Fruit fly (Drosophila melanogaster) whole organism, adult: ENCODE measurements around the gene CG5916.

Source experiments
- CG11617 ChIP-seq: fragments of 200-800 bp; sonication (Bioruptor generic); optimal IDR thresholded peaks from 2 replicates; lab custom pipeline; 2017; ENCODE audit warnings: mild to moderate bottlenecking, missing biosample characterization, missing genetic modification reagents, missing genetic modification characterization
- CG12768 ChIP-seq: fragments of 200-800 bp; sonication (Bioruptor generic); optimal IDR thresholded peaks from 2 replicates; lab custom pipeline; 2017; ENCODE audit warnings: missing biosample characterization, missing genetic modification characterization, mild to moderate bottlenecking, moderate library complexity, missing genetic modification reagents
- CG14711 ChIP-seq: fragments of 200-800 bp; sonication (Bioruptor generic); optimal IDR thresholded peaks from 2 replicates; lab custom pipeline; 2018; ENCODE audit warnings: missing biosample characterization, mild to moderate bottlenecking, missing genetic modification characterization, moderate library complexity
- CG1620 ChIP-seq: fragments of 200-800 bp; sonication (Bioruptor generic); optimal IDR thresholded peaks from 2 replicates; lab custom pipeline; 2016; ENCODE audit warnings: missing biosample characterization, missing genetic modification characterization
- CG33017 ChIP-seq: fragments of 200-800 bp; sonication (Bioruptor generic); optimal IDR thresholded peaks from 2 replicates; lab custom pipeline; 2018; ENCODE audit warnings: missing biosample characterization, mild to moderate bottlenecking, missing genetic modification characterization, moderate library complexity
- CG5204 ChIP-seq: fragments of 200-800 bp; sonication (Bioruptor generic); optimal IDR thresholded peaks from 2 replicates; lab custom pipeline; 2016; ENCODE audit warnings: missing biosample characterization, missing genetic modification characterization
- CG7045 ChIP-seq: fragments of 200-800 bp; sonication (Bioruptor generic); optimal IDR thresholded peaks from 2 replicates; lab custom pipeline; 2017; ENCODE audit warnings: missing biosample characterization, mild to moderate bottlenecking, missing genetic modification characterization
- CG7101 ChIP-seq: fragments of 200-800 bp; sonication (Bioruptor generic); optimal IDR thresholded peaks from 2 replicates; lab custom pipeline; 2018; ENCODE audit warnings: missing biosample characterization, mild to moderate bottlenecking, missing genetic modification characterization, moderate library complexity
- Clk ChIP-seq: fragments of 200-800 bp; sonication (Bioruptor generic); optimal IDR thresholded peaks from 2 replicates; lab custom pipeline; 2017; ENCODE audit warnings: missing biosample characterization, missing genetic modification characterization
- Crg-1 ChIP-seq: fragments of 200-800 bp; sonication (Bioruptor generic); optimal IDR thresholded peaks from 2 replicates; lab custom pipeline; 2016; ENCODE audit warnings: missing biosample characterization, missing genetic modification characterization
- Hr96 ChIP-seq: fragments of 200-800 bp; sonication (Bioruptor generic); optimal IDR thresholded peaks from 2 replicates; lab custom pipeline; 2016; ENCODE audit warnings: missing biosample characterization, missing genetic modification characterization
- Mnt ChIP-seq: fragments of 200-800 bp; sonication (Bioruptor generic); optimal IDR thresholded peaks from 2 replicates; lab custom pipeline; 2016; ENCODE audit warnings: missing biosample characterization, mild to moderate bottlenecking, missing genetic modification characterization
- bab1 ChIP-seq: fragments of 200-800 bp; sonication (Bioruptor generic); optimal IDR thresholded peaks from 3 replicates; lab custom pipeline; 2019; ENCODE audit warnings: missing biosample characterization, mild to moderate bottlenecking, missing genetic modification characterization, moderate library complexity
- cic ChIP-seq: fragments of 200-800 bp; sonication (Bioruptor generic); optimal IDR thresholded peaks from 2 replicates; lab custom pipeline; 2017; ENCODE audit warnings: missing biosample characterization, mild to moderate bottlenecking, missing genetic modification characterization, moderate library complexity
- cnc ChIP-seq, 2 experiments: fragments of >200 bp; optimal IDR thresholded peaks; 2 replicates each; lab custom pipeline; 2017
- kay ChIP-seq: fragments of 200-800 bp; sonication (Bioruptor generic); peaks from one replicate; lab custom pipeline; 2016; ENCODE audit warnings: missing biosample characterization, missing genetic modification characterization, borderline replicate concordance
- ovo ChIP-seq: fragments of 200-800 bp; sonication (Bioruptor generic); optimal IDR thresholded peaks from 2 replicates; lab custom pipeline; 2016; ENCODE audit warnings: missing biosample characterization, missing genetic modification characterization
- pad ChIP-seq: fragments of 200-800 bp; sonication (Bioruptor generic); optimal IDR thresholded peaks from 3 replicates; lab custom pipeline; 2017; ENCODE audit warnings: missing biosample characterization, missing genetic modification characterization, mild to moderate bottlenecking, moderate library complexity, missing genetic modification reagents
- tj ChIP-seq: fragments of 200-800 bp; sonication (Bioruptor generic); optimal IDR thresholded peaks from 3 replicates; lab custom pipeline; 2017; ENCODE audit warnings: missing biosample characterization, mild to moderate bottlenecking, missing genetic modification characterization, moderate library complexity
- toe ChIP-seq: fragments of 200-800 bp; sonication (Bioruptor generic); optimal IDR thresholded peaks from 2 replicates; lab custom pipeline; 2016; ENCODE audit warnings: missing biosample characterization, missing genetic modification characterization

The CG5916 gene

dm6 chr3R:16171747-16172146 is 24.9 kb downstream of the CG5916 start, which contains the start of gene CG8925:
CG8925 (plus strand) TSS chr3R:16171991.
- TF ChIP-seq CG33017 = no peak
- TF ChIP-seq CG7101 (tag; lab: Kevin White, UChicago) = no peak
- no peak for TF ChIP-seq cnc (optimal IDR thresholded peaks at IDR 0.05; lab: Kevin White, UChicago)
- TF ChIP-seq toe = no peak

dm6 chr3R:16173500-16173899 is 26.7 kb downstream of the CG5916 start:
- TF ChIP-seq Hr96 (GFP tag; lab: Kevin White, UChicago) = no peak
- TF ChIP-seq CG14711 (tag; lab: Kevin White, UChicago) = no peak
- TF ChIP-seq Mnt (GFP tag; lab: Kevin White, UChicago) = no peak
- no peak for TF ChIP-seq cnc (optimal IDR thresholded peaks at IDR 0.05; lab: Kevin White, UChicago)
- no peak for TF ChIP-seq bab1
- TF ChIP-seq CG5204 (GFP tag; lab: Kevin White, UChicago) = no peak
- TF ChIP-seq CG33017 = no peak
- no peak for TF ChIP-seq CG11617
- TF ChIP-seq CG7101 (tag; lab: Kevin White, UChicago) = no peak
- TF ChIP-seq kay (GFP tag; lab: Kevin White, UChicago) = no peak
- no peak for TF ChIP-seq tj (GFP tag; lab: Kevin White, UChicago)
- no peak for TF ChIP-seq CG12768 (GFP tag; lab: Kevin White, UChicago)
- no peak for TF ChIP-seq Clk (GFP tag; lab: Kevin White, UChicago)

dm6 chr3R:16176526-16176925 is 29.7 kb downstream of the CG5916 start:
- TF ChIP-seq cic (no peak), pad (GFP tag; lab: Kevin White, UChicago) (no peak)

dm6 chr3R:16180476-16181070 is 33.7 kb downstream of the CG5916 start, which contains the start of gene CG8927:
CG8927 (plus strand) TSS chr3R:16181020.
- no peak for TF ChIP-seq CG1620 (GFP tag; lab: Kevin White, UChicago)
- TF ChIP-seq kay (GFP tag; lab: Kevin White, UChicago) = no peak
- TF ChIP-seq cnc (optimal IDR thresholded peaks at IDR 0.05; lab: Kevin White, UChicago) = no peak
- TF ChIP-seq toe = no peak

dm6 chr3R:16182269-16182875 is 35.5 kb downstream of the CG5916 start:
- TF ChIP-seq toe = no peak

- TF ChIP-seq cnc (optimal IDR thresholded peaks at IDR 0.05; lab: Kevin White, UChicago) (no peak), Hr96 (GFP tag; lab: Kevin White, UChicago) (no peak), ovo (peak; percentile 27), bab1 (peak; percentile 80), Clk (GFP tag; lab: Kevin White, UChicago) (no peak), CG33017 (peak; percentile 36), CG5204 (GFP tag; lab: Kevin White, UChicago) (no peak), CG7045 (GFP tag; lab: Kevin White, UChicago) (no peak), kay (GFP tag; lab: Kevin White, UChicago) (no peak), cic (peak; percentile 37), Crg-1 (GFP tag; lab: Kevin White, UChicago) (peak; percentile 44), toe (no peak), tj (GFP tag; lab: Kevin White, UChicago) (peak; percentile 71), CG14711 (tag; lab: Kevin White, UChicago) (peak; percentile 39), CG1620 (GFP tag; lab: Kevin White, UChicago) (peak; percentile 29), Mnt (GFP tag; lab: Kevin White, UChicago) (peak; percentile 66), pad (GFP tag; lab: Kevin White, UChicago) (peak; percentile 22), CG12768 (GFP tag; lab: Kevin White, UChicago) (no peak), CG11617 (peak; percentile 62), CG7101 (tag; lab: Kevin White, UChicago) (peak; percentile 31)
These were observed 40.2 kb downstream of the CG5916 start, which contains the start of gene sra for dm6 chr3R:16186791-16187681. sra (plus strand) TSS chr3R:16186999.

- no peak for TF ChIP-seq tj (GFP tag; lab: Kevin White, UChicago)
- no peak for TF ChIP-seq kay (GFP tag; lab: Kevin White, UChicago)
These were observed 40.9 kb downstream of the CG5916 start for dm6 chr3R:16187737-16188136.
